Fruit fly (Drosophila melanogaster) whole organism: ENCODE measurements around the gene CG6330.

Source experiments
- CG8478 ChIP-seq: fragments of >200 bp; optimal IDR thresholded peaks from 2 replicates; lab custom pipeline; 2018; ENCODE audit warnings: inconsistent platforms
- Dll ChIP-seq: fragments of >200 bp; optimal IDR thresholded peaks from 2 replicates; lab custom pipeline; 2017
- EcR ChIP-seq, 2 experiments: fragments of >200 bp; optimal IDR thresholded peaks; 2 replicates each; lab custom pipeline; 2017; ENCODE audit warnings: missing biosample characterization in 2 of 2, missing genetic modification characterization in 2 of 2, missing genetic modification reagents in 2 of 2
- pan ChIP-seq: fragments of >200 bp; optimal IDR thresholded peaks from 2 replicates; lab custom pipeline; 2017
- usp ChIP-seq: fragments of >200 bp; optimal IDR thresholded peaks from 2 replicates; lab custom pipeline; 2017; ENCODE audit warnings: missing biosample characterization, missing genetic modification characterization, mixed read lengths

dm6 chr3R:26933885-26934284, 24.4 kb downstream of the CG6330 start:
- no peak for TF ChIP-seq CG8478
- no peak for TF ChIP-seq pan
- TF ChIP-seq Dll (lab: Kevin White, UChicago): no peak
- no peak for TF ChIP-seq usp
- no peak for TF ChIP-seq EcR (GFP tag; optimal IDR thresholded peaks at IDR 0.05; lab: Kevin White, UChicago)
